Worm (Caenorhabditis elegans): Measurements from ENCODE around the gene clec-219.

DNA sequence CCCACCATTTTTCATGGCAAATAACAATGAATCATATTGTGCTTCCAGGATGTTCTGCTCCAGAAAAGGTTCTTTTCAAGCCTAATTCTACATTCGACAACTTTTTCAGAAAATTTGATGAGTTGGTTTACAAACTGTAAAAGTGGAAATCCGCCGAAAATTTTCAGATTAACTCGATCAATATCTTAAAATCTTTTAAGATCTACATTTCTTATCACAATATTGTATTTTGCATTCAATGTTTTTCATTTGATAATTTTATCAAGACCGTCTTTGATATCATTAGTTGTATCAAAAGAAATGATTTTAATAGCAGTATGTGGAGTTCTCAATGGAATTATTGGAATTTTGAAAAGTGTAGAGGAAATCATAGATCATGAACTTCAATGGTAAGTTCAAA, 41.6 kb downstream of the clec-219 start, which contains the start of gene F38E1.6:
- TF ChIP-seq M03D4.4 (tag; optimal IDR thresholded peaks at IDR 0.05): no peak
- TF ChIP-seq lin-13 (tag; optimal IDR thresholded peaks at IDR 0.05): no peak
- no peak for TF ChIP-seq mep-1 (tag; optimal IDR thresholded peaks at IDR 0.05)
- no peak for TF ChIP-seq unc-39 (tag; optimal IDR thresholded peaks at IDR 0.05)
- no peak for TF ChIP-seq ztf-11 (tag; optimal IDR thresholded peaks at IDR 0.05)
- TF ChIP-seq mls-2 (tag; optimal IDR thresholded peaks at IDR 0.05): no peak
- TF ChIP-seq elt-1 (tag; optimal IDR thresholded peaks at IDR 0.05; ENCODE audit: borderline replicate concordance, insufficient read depth): no peak
- no peak for TF ChIP-seq hlh-1 (tag; optimal IDR thresholded peaks at IDR 0.05)
- TF ChIP-seq snpc-4 (tag; optimal IDR thresholded peaks at IDR 0.05): no peak
- TF ChIP-seq nhr-237 (tag; optimal IDR thresholded peaks at IDR 0.05): no peak
- no peak for TF ChIP-seq nhr-2 (tag; optimal IDR thresholded peaks at IDR 0.05)
- TF ChIP-seq elt-3 (tag; optimal IDR thresholded peaks at IDR 0.05): no peak

Data from whole organism, mixed stage, embryonic.